Worm (Caenorhabditis elegans) whole organism, midembryonic: ENCODE measurements around the gene srj-55.

Source experiments
- T22C8.4 ChIP-seq: fragments of 200-800 bp; sonication (Bioruptor generic); IDR thresholded peaks from 2 replicates; pipeline ENCODE4 v1.3.6; 2022; ENCODE audit warnings: missing genetic modification characterization, missing compliant biosample characterization
- cog-1 ChIP-seq: sonication (generic microtip); optimal IDR thresholded peaks from 2 replicates; lab custom pipeline; 2016; ENCODE audit warnings: missing genetic modification characterization, missing compliant biosample characterization
- flt-1 ChIP-seq: fragments of 200-800 bp; sonication (Bioruptor generic); IDR thresholded peaks from 2 replicates; pipeline ENCODE4 v1.3.6; 2022; ENCODE audit warnings: missing genetic modification characterization, missing compliant biosample characterization
- klf-2 ChIP-seq: fragments of 200-800 bp; sonication (Bioruptor generic); conservative IDR thresholded peaks from 2 replicates; pipeline ENCODE4 v1.3.6; 2022; ENCODE audit warnings: missing genetic modification reagents, missing genetic modification characterization, missing compliant biosample characterization
- med-1 ChIP-seq: sonication (generic microtip); optimal IDR thresholded peaks from 2 replicates; lab custom pipeline; 2017; ENCODE audit warnings: missing genetic modification characterization, mild to moderate bottlenecking, missing compliant biosample characterization, antibody characterized with exemption, missing genetic modification reagents; ENCODE audit not compliant: insufficient read depth
- ref-1 ChIP-seq: fragments of 200-800 bp; sonication (Bioruptor generic); conservative IDR thresholded peaks from 2 replicates; pipeline ENCODE4 v1.3.6; 2022; ENCODE audit warnings: missing genetic modification reagents, missing genetic modification characterization, missing compliant biosample characterization
- tab-1 ChIP-seq: fragments of 200-800 bp; sonication (Bioruptor generic); IDR thresholded peaks from 2 replicates; pipeline ENCODE4 v1.3.6; 2022; ENCODE audit warnings: missing genetic modification characterization, missing compliant biosample characterization
- ztf-23 ChIP-seq: fragments of 200-800 bp; sonication (Bioruptor generic); IDR thresholded peaks from 2 replicates; pipeline ENCODE4 v1.3.6; 2022; ENCODE audit warnings: missing genetic modification reagents, missing genetic modification characterization, missing compliant biosample characterization
- ztf-29 ChIP-seq: fragments of 200-800 bp; sonication (Bioruptor generic); IDR thresholded peaks from 2 replicates; pipeline ENCODE4 v1.3.6; 2022; ENCODE audit warnings: missing genetic modification reagents, missing genetic modification characterization, missing compliant biosample characterization

The srj-55 gene

ce11 chrV:2857842-2858241 lies at the start of gene srj-55:
srj-55 (minus strand) TSS chrV:2857942.
- no peak for TF ChIP-seq ztf-23 (GFP tag; lab: Robert Waterston, UW)
- no peak for TF ChIP-seq ref-1 (GFP tag; lab: Robert Waterston, UW)
- no peak for TF ChIP-seq tab-1 (GFP tag; lab: Robert Waterston, UW)
- TF ChIP-seq flt-1 (GFP tag; lab: Robert Waterston, UW): no peak
- TF ChIP-seq ztf-29 (GFP tag; lab: Robert Waterston, UW): no peak
- TF ChIP-seq klf-2 (GFP tag; lab: Robert Waterston, UW): no peak
- no peak for TF ChIP-seq T22C8.4
- TF ChIP-seq med-1 (GFP tag; lab: Kevin White, UChicago): no peak
- TF ChIP-seq cog-1: no peak

ce11 chrV:2903227-2903626 lies 45.5 kb upstream of the srj-55 start, which contains the start of gene C31B8.7:
C31B8.7 (minus strand) TSS chrV:2903327.
- TF ChIP-seq flt-1 (GFP tag; lab: Robert Waterston, UW): no peak
- TF ChIP-seq T22C8.4: no peak
- no peak for TF ChIP-seq ztf-29 (GFP tag; lab: Robert Waterston, UW)
- no peak for TF ChIP-seq cog-1
- TF ChIP-seq ref-1 (GFP tag; lab: Robert Waterston, UW): no peak
- TF ChIP-seq tab-1 (GFP tag; lab: Robert Waterston, UW): no peak
- TF ChIP-seq ztf-23 (GFP tag; lab: Robert Waterston, UW): no peak
- TF ChIP-seq med-1 (GFP tag; lab: Kevin White, UChicago): no peak
- TF ChIP-seq klf-2 (GFP tag; lab: Robert Waterston, UW): no peak

DNA sequence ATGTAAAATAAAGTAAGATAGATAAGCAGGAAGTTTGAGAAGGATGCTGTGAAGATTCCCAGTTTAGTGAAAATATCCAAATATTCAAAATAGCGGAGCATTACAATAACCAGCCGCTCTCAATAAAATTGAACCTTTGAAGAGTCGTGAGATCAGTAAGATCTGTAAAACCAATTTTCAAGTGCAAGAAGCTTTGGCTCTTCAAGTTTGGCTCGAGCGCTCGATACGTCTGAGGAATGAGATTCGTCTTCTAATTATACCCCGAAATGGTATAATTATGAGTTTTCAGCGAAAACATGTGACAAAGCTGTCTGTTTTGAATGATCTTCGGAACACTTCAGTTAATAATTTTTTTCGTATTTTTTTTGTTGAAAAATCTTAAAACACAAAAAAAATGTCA lies 42.1 kb upstream of the srj-55 start, which contains the start of gene str-46:
Gene str-46 (minus strand): TSS at position 101 of the 400 bp plus-strand sequence.
- TF ChIP-seq cog-1: no peak
- TF ChIP-seq tab-1 (GFP tag; lab: Robert Waterston, UW): no peak
- no peak for TF ChIP-seq ref-1 (GFP tag; lab: Robert Waterston, UW)
- TF ChIP-seq flt-1 (GFP tag; lab: Robert Waterston, UW): no peak
- no peak for TF ChIP-seq med-1 (GFP tag; lab: Kevin White, UChicago)
- no peak for TF ChIP-seq klf-2 (GFP tag; lab: Robert Waterston, UW)
- TF ChIP-seq ztf-29 (GFP tag; lab: Robert Waterston, UW): no peak
- no peak for TF ChIP-seq T22C8.4
- TF ChIP-seq ztf-23 (GFP tag; lab: Robert Waterston, UW): no peak

DNA sequence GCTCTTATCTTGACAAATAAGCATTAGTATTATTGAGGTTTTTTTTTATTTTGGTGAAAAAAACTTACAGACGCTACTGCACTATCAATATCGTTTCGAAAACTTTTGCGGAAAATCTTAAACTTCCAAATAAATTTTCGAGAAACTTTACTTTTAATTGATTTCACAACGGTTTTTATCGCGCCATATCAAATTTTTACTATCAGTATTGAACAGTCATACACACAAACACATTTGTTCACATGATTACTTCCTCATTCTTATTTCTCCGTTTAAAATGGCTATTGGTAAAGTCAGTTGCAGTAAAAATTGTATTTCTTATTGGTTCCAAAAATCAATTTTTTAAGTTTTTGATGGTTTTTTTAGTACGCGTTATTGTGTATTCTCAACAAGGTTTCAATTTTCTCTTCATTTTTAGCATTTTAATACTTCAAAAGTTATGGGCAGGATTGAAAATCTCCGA lies 38.5 kb upstream of the srj-55 start, which contains the start of gene pals-32:
Gene pals-32 (plus strand): TSS at position 413 of the 463 bp plus-strand sequence.
- TF ChIP-seq T22C8.4 (no peak), flt-1 (GFP tag; lab: Robert Waterston, UW) (no peak), med-1 (GFP tag; lab: Kevin White, UChicago) (no peak), ref-1 (GFP tag; lab: Robert Waterston, UW) (no peak), klf-2 (GFP tag; lab: Robert Waterston, UW) (no peak), cog-1 (no peak), ztf-23 (GFP tag; lab: Robert Waterston, UW) (no peak), tab-1 (GFP tag; lab: Robert Waterston, UW) (no peak), ztf-29 (GFP tag; lab: Robert Waterston, UW) (no peak)

ce11 chrV:2892976-2893375 lies 35.2 kb upstream of the srj-55 start, which contains the start of gene srh-127:
srh-127 (plus strand) TSS chrV:2893276.
- no peak for TF ChIP-seq ztf-29 (GFP tag; lab: Robert Waterston, UW)
- TF ChIP-seq T22C8.4: no peak
- no peak for TF ChIP-seq tab-1 (GFP tag; lab: Robert Waterston, UW)

DNA sequence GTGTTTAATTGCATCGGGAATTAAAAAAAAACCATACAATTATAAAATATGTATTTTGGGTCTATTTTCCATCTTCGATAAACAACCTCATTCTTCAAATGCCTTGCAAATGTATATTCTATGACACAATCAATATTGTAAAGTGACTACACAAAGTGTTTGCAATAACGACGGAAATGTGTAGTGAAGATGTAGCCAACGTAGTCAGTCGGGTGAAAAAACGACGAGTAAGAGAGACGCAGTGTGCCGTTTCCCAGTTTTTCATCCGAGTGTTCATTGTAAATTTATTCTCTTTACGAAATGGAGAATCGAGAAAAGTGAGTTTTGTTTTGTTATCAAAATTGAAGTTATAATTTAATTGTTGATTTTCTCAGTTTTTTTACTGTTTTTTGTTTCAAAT lies 34.2 kb upstream of the srj-55 start, which contains the start of gene F37B4.15:
Gene F37B4.15 (plus strand): TSS at position 301 of the 400 bp plus-strand sequence.
- TF ChIP-seq ztf-29 (GFP tag; lab: Robert Waterston, UW) (no peak), flt-1 (GFP tag; lab: Robert Waterston, UW) (no peak), ref-1 (GFP tag; lab: Robert Waterston, UW) (no peak), klf-2 (GFP tag; lab: Robert Waterston, UW) (no peak), med-1 (GFP tag; lab: Kevin White, UChicago) (no peak), ztf-23 (GFP tag; lab: Robert Waterston, UW) (no peak), T22C8.4 (no peak), tab-1 (GFP tag; lab: Robert Waterston, UW) (no peak), cog-1 (no peak)

DNA sequence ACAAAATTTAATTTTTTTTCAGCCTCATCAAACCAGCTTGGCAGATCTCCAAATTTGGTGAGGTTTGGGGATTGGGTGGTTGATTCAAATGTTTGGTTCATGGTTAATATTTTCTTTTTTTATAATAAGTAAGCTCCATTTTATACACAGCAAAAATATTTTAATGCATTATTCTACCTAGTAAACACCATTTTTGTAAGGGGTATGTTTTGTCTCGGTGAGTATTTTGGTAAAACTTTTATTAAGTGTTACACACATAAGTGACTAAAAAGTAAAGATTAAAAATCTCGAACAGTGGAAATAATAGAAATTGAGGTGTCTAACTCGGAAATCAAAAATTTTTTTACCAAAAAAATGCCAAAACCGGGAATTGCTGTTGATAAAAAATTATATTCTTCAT lies 30.9 kb upstream of the srj-55 start, which contains the start of gene srw-4:
Gene srw-4 (minus strand): TSS at position 101 of the 400 bp plus-strand sequence.
- TF ChIP-seq tab-1 (GFP tag; lab: Robert Waterston, UW): no peak
- no peak for TF ChIP-seq ztf-23 (GFP tag; lab: Robert Waterston, UW)
- TF ChIP-seq flt-1 (GFP tag; lab: Robert Waterston, UW): no peak
- no peak for TF ChIP-seq med-1 (GFP tag; lab: Kevin White, UChicago)
- no peak for TF ChIP-seq ref-1 (GFP tag; lab: Robert Waterston, UW)
- TF ChIP-seq ztf-29 (GFP tag; lab: Robert Waterston, UW): no peak
- no peak for TF ChIP-seq T22C8.4

ce11 chrV:2888265-2888664 lies 30.5 kb upstream of the srj-55 start:
- no peak for TF ChIP-seq ref-1 (GFP tag; lab: Robert Waterston, UW)
- no peak for TF ChIP-seq klf-2 (GFP tag; lab: Robert Waterston, UW)
- no peak for TF ChIP-seq ztf-29 (GFP tag; lab: Robert Waterston, UW)
- TF ChIP-seq T22C8.4: no peak
- TF ChIP-seq ztf-23 (GFP tag; lab: Robert Waterston, UW): no peak
- TF ChIP-seq flt-1 (GFP tag; lab: Robert Waterston, UW): no peak
- no peak for TF ChIP-seq cog-1
- TF ChIP-seq tab-1 (GFP tag; lab: Robert Waterston, UW): no peak
- TF ChIP-seq med-1 (GFP tag; lab: Kevin White, UChicago): no peak

ce11 chrV:2884411-2884810 lies 26.7 kb upstream of the srj-55 start, which contains the start of gene sre-24:
sre-24 (plus strand) TSS chrV:2884711.
- TF ChIP-seq klf-2 (GFP tag; lab: Robert Waterston, UW) (no peak), med-1 (GFP tag; lab: Kevin White, UChicago) (no peak)
